Fruit fly (Drosophila melanogaster) whole organism, embryonic: Measurements from ENCODE around the gene Pgant7.

Experiments
- Adf1 ChIP-seq: fragments of 200-800 bp; sonication (Bioruptor generic); IDR thresholded peaks from 2 replicates; pipeline ENCODE4 v1.3.6; 2022; ENCODE audit warnings: missing biosample characterization, missing genetic modification characterization
- Bdp1 ChIP-seq: fragments of 200-800 bp; sonication (Bioruptor generic); optimal IDR thresholded peaks from 3 replicates; lab custom pipeline; 2016; ENCODE audit warnings: missing biosample characterization, missing genetic modification characterization
- Bgb ChIP-seq: fragments of 200-800 bp; sonication (Bioruptor generic); IDR thresholded peaks from 2 replicates; pipeline ENCODE4 v1.3.6; 2022; ENCODE audit warnings: missing biosample characterization, missing genetic modification characterization; ENCODE audit not compliant: partially characterized antibody
- CG11504 ChIP-seq: fragments of 200-800 bp; sonication (Bioruptor generic); optimal IDR thresholded peaks from 3 replicates; lab custom pipeline; 2019; ENCODE audit warnings: missing biosample characterization, mild to moderate bottlenecking, missing genetic modification characterization, moderate library complexity
- CG12659 ChIP-seq: fragments of 200-800 bp; sonication (Bioruptor generic); optimal IDR thresholded peaks from 3 replicates; lab custom pipeline; 2017; ENCODE audit warnings: mild to moderate bottlenecking, missing biosample characterization, missing genetic modification reagents, missing genetic modification characterization
- CG15514 ChIP-seq: fragments of 200-800 bp; sonication (Bioruptor generic); optimal IDR thresholded peaks from 3 replicates; lab custom pipeline; 2017; ENCODE audit warnings: missing biosample characterization, missing genetic modification characterization, mild to moderate bottlenecking, moderate library complexity, missing genetic modification reagents
- CG2129 ChIP-seq: fragments of 200-800 bp; sonication (Bioruptor generic); IDR thresholded peaks from 2 replicates; pipeline ENCODE4 v1.3.6; 2022; ENCODE audit warnings: missing biosample characterization, missing genetic modification characterization; ENCODE audit not compliant: partially characterized antibody
- CG2889 ChIP-seq: fragments of 200-800 bp; sonication (Bioruptor generic); IDR thresholded peaks from 3 replicates; pipeline ENCODE4 v1.3.6; 2022; ENCODE audit warnings: missing biosample characterization, missing genetic modification characterization
- CG30020 ChIP-seq: fragments of 200-800 bp; optimal IDR thresholded peaks from 2 replicates; lab custom pipeline; 2019; ENCODE audit warnings: missing biosample characterization, mild to moderate bottlenecking, missing genetic modification characterization, moderate library complexity
- CG3281 ChIP-seq: fragments of 200-800 bp; sonication (Bioruptor generic); optimal IDR thresholded peaks from 3 replicates; lab custom pipeline; 2017; ENCODE audit warnings: missing biosample characterization, mild to moderate bottlenecking, missing genetic modification characterization
- CG3847 ChIP-seq: fragments of 200-800 bp; sonication (Bioruptor generic); IDR thresholded peaks from 2 replicates; pipeline ENCODE4 v1.3.6; 2022; ENCODE audit warnings: missing biosample characterization, missing genetic modification characterization
- CG42726 ChIP-seq: fragments of 200-800 bp; sonication (Bioruptor generic); IDR thresholded peaks from 2 replicates; pipeline ENCODE4 v1.3.6; 2022; ENCODE audit warnings: missing biosample characterization, missing genetic modification characterization; ENCODE audit not compliant: partially characterized antibody
- CG43689 ChIP-seq: fragments of 200-800 bp; sonication (Bioruptor generic); IDR thresholded peaks from 2 replicates; pipeline ENCODE4 v1.3.6; 2022; ENCODE audit warnings: missing biosample characterization, missing genetic modification characterization
- CG7556 ChIP-seq: fragments of 200-800 bp; sonication (Bioruptor generic); optimal IDR thresholded peaks from 2 replicates; lab custom pipeline; 2017; ENCODE audit warnings: missing biosample characterization, mild to moderate bottlenecking, missing genetic modification characterization
- CG8924 ChIP-seq: fragments of 200-800 bp; optimal IDR thresholded peaks from 3 replicates; lab custom pipeline; 2019; ENCODE audit warnings: missing biosample characterization, mild to moderate bottlenecking, missing genetic modification characterization, moderate library complexity
- CG9609 ChIP-seq: fragments of 200-800 bp; sonication (Bioruptor generic); optimal IDR thresholded peaks from 3 replicates; lab custom pipeline; 2016; ENCODE audit warnings: missing biosample characterization, missing genetic modification characterization
- CG9817 ChIP-seq: fragments of 200-800 bp; sonication (Bioruptor generic); optimal IDR thresholded peaks from 2 replicates; lab custom pipeline; 2018; ENCODE audit warnings: missing biosample characterization, mild to moderate bottlenecking, missing genetic modification characterization, moderate library complexity
- CTCF ChIP-seq: fragments of 200-800 bp; sonication (Bioruptor generic); optimal IDR thresholded peaks from 2 replicates; lab custom pipeline; 2017; ENCODE audit warnings: missing biosample characterization, mild to moderate bottlenecking, missing genetic modification characterization, moderate library complexity
- Dbx ChIP-seq: fragments of 200-800 bp; sonication (Bioruptor generic); IDR thresholded peaks from 3 replicates; pipeline ENCODE4 v1.3.6; 2022; ENCODE audit warnings: missing biosample characterization, missing genetic modification characterization
- Dll ChIP-seq: fragments of 200-800 bp; sonication (Bioruptor generic); IDR thresholded peaks from 4 replicates; pipeline ENCODE4 v1.3.6; 2022; ENCODE audit warnings: missing biosample characterization, missing genetic modification characterization; ENCODE audit not compliant: partially characterized antibody
- HLH4C ChIP-seq: fragments of 200-800 bp; sonication (Bioruptor generic); IDR thresholded peaks from 3 replicates; pipeline ENCODE4 v1.3.6; 2022; ENCODE audit warnings: missing biosample characterization, missing genetic modification characterization; ENCODE audit not compliant: partially characterized antibody
- HmgZ ChIP-seq: fragments of 200-800 bp; sonication (Bioruptor generic); optimal IDR thresholded peaks from 2 replicates; lab custom pipeline; 2018; ENCODE audit warnings: missing biosample characterization, mild to moderate bottlenecking, missing genetic modification characterization
- Hmr ChIP-seq: fragments of 200-800 bp; sonication (Bioruptor generic); optimal IDR thresholded peaks from 3 replicates; lab custom pipeline; 2017; ENCODE audit warnings: mild to moderate bottlenecking, missing biosample characterization, missing genetic modification reagents, missing genetic modification characterization
- Hsf ChIP-seq: fragments of 200-800 bp; sonication (Bioruptor generic); optimal IDR thresholded peaks from 3 replicates; lab custom pipeline; 2016; ENCODE audit warnings: missing biosample characterization, missing genetic modification characterization
- Lhr ChIP-seq: fragments of 200-800 bp; sonication (Bioruptor generic); optimal IDR thresholded peaks from 3 replicates; lab custom pipeline; 2017; ENCODE audit warnings: mild to moderate bottlenecking, missing biosample characterization, missing genetic modification reagents, missing genetic modification characterization
- Med ChIP-seq: fragments of 200-800 bp; sonication (Bioruptor generic); peaks from one replicate; lab custom pipeline; 2016; ENCODE audit warnings: missing biosample characterization, missing genetic modification characterization, mild to moderate bottlenecking, inconsistent platforms, moderate library complexity
- Pdp1 ChIP-seq, 2 experiments: fragments of 200-800 bp; sonication (Bioruptor generic); optimal IDR thresholded peaks; 3 replicates each; lab custom pipeline; 2016; ENCODE audit warnings: missing biosample characterization in 2 of 2, missing genetic modification characterization in 2 of 2, mild to moderate bottlenecking in 1 of 2, moderate library complexity in 1 of 2
- Scr ChIP-seq: fragments of 200-800 bp; sonication (Bioruptor generic); IDR thresholded peaks from 2 replicates; pipeline ENCODE4 v1.3.6; 2022; ENCODE audit warnings: missing biosample characterization, missing genetic modification characterization; ENCODE audit not compliant: partially characterized antibody
- Sry-δ ChIP-seq: fragments of 200-800 bp; sonication (Bioruptor generic); optimal IDR thresholded peaks from 2 replicates; lab custom pipeline; 2016; ENCODE audit warnings: missing biosample characterization, missing genetic modification characterization
- Tbp ChIP-seq: fragments of >200 bp; optimal IDR thresholded peaks from 2 replicates; lab custom pipeline; 2018; ENCODE audit warnings: missing biosample characterization, missing genetic modification characterization
- bcd ChIP-seq: fragments of 200-800 bp; sonication (Bioruptor generic); optimal IDR thresholded peaks from 2 replicates; lab custom pipeline; 2017; ENCODE audit warnings: missing biosample characterization, mild to moderate bottlenecking, missing genetic modification characterization
- cad ChIP-seq: fragments of >200 bp; optimal IDR thresholded peaks from 2 replicates; lab custom pipeline; 2017; ENCODE audit warnings: missing biosample characterization, missing genetic modification characterization
- caup ChIP-seq: fragments of 200-800 bp; sonication (Bioruptor generic); optimal IDR thresholded peaks from 3 replicates; lab custom pipeline; 2017; ENCODE audit warnings: missing biosample characterization, mild to moderate bottlenecking, missing genetic modification characterization, moderate library complexity; ENCODE audit not compliant: severe bottlenecking
- chinmo ChIP-seq: fragments of 200-800 bp; sonication (Bioruptor generic); IDR thresholded peaks from 4 replicates; pipeline ENCODE4 v1.3.6; 2022; ENCODE audit warnings: missing biosample characterization, missing genetic modification characterization; ENCODE audit not compliant: partially characterized antibody
- ci ChIP-seq: fragments of 200-800 bp; sonication (Bioruptor generic); IDR thresholded peaks from 3 replicates; pipeline ENCODE4 v1.3.6; 2022; ENCODE audit warnings: missing biosample characterization, missing genetic modification characterization
- cwo ChIP-seq: fragments of 200-800 bp; sonication (Bioruptor generic); optimal IDR thresholded peaks from 3 replicates; lab custom pipeline; 2017; ENCODE audit warnings: missing biosample characterization, missing genetic modification characterization, mild to moderate bottlenecking, moderate library complexity, missing genetic modification reagents
- ftz-f1 ChIP-seq: fragments of 200-800 bp; sonication (Bioruptor generic); optimal IDR thresholded peaks from 2 replicates; lab custom pipeline; 2016; ENCODE audit warnings: missing biosample characterization, missing genetic modification characterization
- gcm2 ChIP-seq: fragments of 200-800 bp; sonication (Bioruptor generic); optimal IDR thresholded peaks from 2 replicates; lab custom pipeline; 2016; ENCODE audit warnings: missing biosample characterization, missing genetic modification characterization
- gsb ChIP-seq: fragments of 200-800 bp; sonication (Bioruptor generic); IDR thresholded peaks from 2 replicates; pipeline ENCODE4 v1.3.6; 2022; ENCODE audit warnings: missing biosample characterization, missing genetic modification characterization
- gt ChIP-seq: fragments of 200-800 bp; sonication (Bioruptor generic); IDR thresholded peaks from 2 replicates; pipeline ENCODE4 v1.3.6; 2022; ENCODE audit warnings: missing biosample characterization, missing genetic modification characterization
- ham ChIP-seq: fragments of 200-800 bp; sonication (Bioruptor generic); IDR thresholded peaks from 2 replicates; pipeline ENCODE4 v1.3.6; 2022; ENCODE audit warnings: missing biosample characterization, missing genetic modification characterization
- hb ChIP-seq: fragments of 200-800 bp; sonication (Bioruptor generic); IDR thresholded peaks from 3 replicates; pipeline ENCODE4 v1.3.6; 2022; ENCODE audit warnings: missing biosample characterization, missing genetic modification characterization; ENCODE audit not compliant: partially characterized antibody
- lab ChIP-seq: fragments of 200-800 bp; sonication (Bioruptor generic); optimal IDR thresholded peaks from 3 replicates; lab custom pipeline; 2017; ENCODE audit warnings: missing biosample characterization, missing genetic modification characterization, mild to moderate bottlenecking, moderate library complexity, missing genetic modification reagents
- pfk ChIP-seq: fragments of 200-800 bp; sonication (Bioruptor generic); optimal IDR thresholded peaks from 2 replicates; lab custom pipeline; 2018; ENCODE audit warnings: missing biosample characterization, mild to moderate bottlenecking, missing genetic modification characterization, moderate library complexity
- sob ChIP-seq: fragments of 200-800 bp; sonication (Bioruptor generic); IDR thresholded peaks from 2 replicates; pipeline ENCODE4 v1.3.6; 2022; ENCODE audit warnings: missing biosample characterization, missing genetic modification characterization
- sqz ChIP-seq: fragments of 200-800 bp; sonication (Bioruptor generic); optimal IDR thresholded peaks from 3 replicates; lab custom pipeline; 2018; ENCODE audit warnings: missing biosample characterization, mild to moderate bottlenecking, missing genetic modification characterization
- stwl ChIP-seq: fragments of 200-800 bp; sonication (Bioruptor generic); optimal IDR thresholded peaks from 3 replicates; lab custom pipeline; 2018; ENCODE audit warnings: missing biosample characterization, mild to moderate bottlenecking, missing genetic modification characterization, moderate library complexity
- sug ChIP-seq: fragments of 200-800 bp; optimal IDR thresholded peaks from 2 replicates; lab custom pipeline; 2019; ENCODE audit warnings: missing biosample characterization, mild to moderate bottlenecking, missing genetic modification characterization, moderate library complexity
- vnd ChIP-seq: fragments of 200-800 bp; sonication (Bioruptor generic); IDR thresholded peaks from 3 replicates; pipeline ENCODE4 v1.3.6; 2022; ENCODE audit warnings: missing biosample characterization, missing genetic modification characterization; ENCODE audit not compliant: partially characterized antibody
- vvl ChIP-seq: fragments of 200-800 bp; sonication (Bioruptor generic); IDR thresholded peaks from 2 replicates; pipeline ENCODE4 v1.3.6; 2022; ENCODE audit warnings: missing biosample characterization, missing genetic modification characterization

Pgant7 gene

dm6 chrX:18512271-18512679, 12.5 kb upstream of the Pgant7 start, which contains the start of gene Ggt-1 (continued):
- TF ChIP-seq CG15514 (GFP tag; lab: Kevin White, UChicago) (peak; percentile 94), chinmo (GFP tag; lab: Robert Waterston, UW) (peak; percentile 99), bcd (no peak), CG2129 (GFP tag; lab: Robert Waterston, UW) (peak; percentile 82), vnd (GFP tag; lab: Robert Waterston, UW) (peak; percentile 93), Bgb (GFP tag; lab: Robert Waterston, UW) (peak; percentile 96), sqz (GFP tag; lab: Kevin White, UChicago) (no peak), CG2889 (GFP tag; lab: Robert Waterston, UW) (no peak), cwo (GFP tag; lab: Kevin White, UChicago) (peak; percentile 22), CG42726 (GFP tag; lab: Robert Waterston, UW) (peak; percentile 84), CG12659 (GFP tag; lab: Kevin White, UChicago) (peak; percentile 40), CG3281 (GFP tag; lab: Kevin White, UChicago) (no peak), CG8924 (no peak), ftz-f1 (GFP tag; lab: Kevin White, UChicago) (peak; percentile 72), pfk (GFP tag; lab: Kevin White, UChicago) (peak; percentile 94), CG30020 (tag; lab: Kevin White, UChicago) (peak; percentile 23), hb (GFP tag; lab: Robert Waterston, UW) (peak; percentile 94), gcm2 (GFP tag; lab: Kevin White, UChicago) (peak; percentile 34), gsb (GFP tag; lab: Robert Waterston, UW) (no peak), CTCF (peak; percentile 47), Pdp1 (GFP tag; optimal IDR thresholded peaks at IDR 0.05; lab: Kevin White, UChicago) (peak in 1 of 2 experiments; percentile 93), Hmr (peak; percentile 44), sug (tag; lab: Kevin White, UChicago) (peak; percentile 46), cad (GFP tag; lab: Kevin White, UChicago) (no peak), vvl (GFP tag; lab: Robert Waterston, UW) (peak; percentile 27; the same call in 1 of the 2 replicates), Sry-δ (peak; percentile 67), lab (peak; percentile 42), Lhr (GFP tag; lab: Kevin White, UChicago) (peak; percentile 65), HLH4C (GFP tag; lab: Robert Waterston, UW) (peak; percentile 98), ham (GFP tag; lab: Robert Waterston, UW) (no peak), stwl (tag; lab: Kevin White, UChicago) (peak; percentile 77), CG7556 (GFP tag; lab: Kevin White, UChicago) (no peak), ci (no peak; the same call in 2 of the 3 replicates), HmgZ (peak; percentile 16), Dbx (peak; percentile 31; the same call in 1 of the 3 replicates), Hsf (GFP tag; lab: Kevin White, UChicago) (no peak), CG9609 (GFP tag; lab: Kevin White, UChicago) (no peak), Med (peak; percentile 75), CG43689 (GFP tag; lab: Robert Waterston, UW) (no peak), Dll (GFP tag; lab: Robert Waterston, UW) (peak; percentile 95), CG11504 (tag; lab: Kevin White, UChicago) (peak; percentile 31), CG3847 (0 out of 2 replicates have a peak, but pooled peaks have one; percentile 25), Scr (GFP tag; lab: Robert Waterston, UW) (peak; percentile 91), Bdp1 (GFP tag; lab: Kevin White, UChicago) (no peak), CG9817 (tag; lab: Kevin White, UChicago) (no peak), Tbp (GFP tag; lab: Kevin White, UChicago) (no peak), gt (GFP tag; lab: Robert Waterston, UW) (no peak), sob (peak; percentile 49; the same call in 1 of the 2 replicates), caup (peak; percentile 14), Adf1 (GFP tag; lab: Robert Waterston, UW) (peak; percentile 48; the same call in 1 of the 2 replicates)
